Worm (Caenorhabditis elegans): Measurements from ENCODE around the gene C26E6.12.

C26E6.12 gene

DNA sequence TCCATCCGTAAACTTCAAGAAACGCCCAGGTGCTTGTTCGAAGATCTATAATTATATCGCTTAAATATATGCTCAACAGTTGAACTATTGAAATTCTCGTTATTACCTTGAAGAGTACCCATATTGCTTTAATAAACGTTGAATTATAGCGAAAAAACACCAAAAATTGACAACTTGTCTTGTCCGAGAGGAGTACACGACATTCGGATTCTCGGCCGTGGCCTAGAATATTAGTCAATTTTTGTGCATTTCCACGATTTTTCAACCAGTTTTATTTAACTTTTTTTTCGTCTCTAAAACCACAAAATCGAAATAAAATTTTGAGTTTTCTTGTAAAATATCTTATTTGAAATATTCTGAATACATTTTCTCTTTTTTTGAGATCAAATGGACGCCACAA is 19.7 kb downstream of the C26E6.12 start, which contains the start of the genes F26F4.9 and cee-1:
F26F4.9 (minus strand) TSS at position 205 of the 400 bp plus-strand sequence.
cee-1 (plus strand) TSS at position 383 of the 400 bp plus-strand sequence.
- TF ChIP-seq him-1 (tag; optimal IDR thresholded peaks at IDR 0.05): no peak
- TF ChIP-seq W03F9.2 (tag; optimal IDR thresholded peaks at IDR 0.05): peak; percentile 52

DNA sequence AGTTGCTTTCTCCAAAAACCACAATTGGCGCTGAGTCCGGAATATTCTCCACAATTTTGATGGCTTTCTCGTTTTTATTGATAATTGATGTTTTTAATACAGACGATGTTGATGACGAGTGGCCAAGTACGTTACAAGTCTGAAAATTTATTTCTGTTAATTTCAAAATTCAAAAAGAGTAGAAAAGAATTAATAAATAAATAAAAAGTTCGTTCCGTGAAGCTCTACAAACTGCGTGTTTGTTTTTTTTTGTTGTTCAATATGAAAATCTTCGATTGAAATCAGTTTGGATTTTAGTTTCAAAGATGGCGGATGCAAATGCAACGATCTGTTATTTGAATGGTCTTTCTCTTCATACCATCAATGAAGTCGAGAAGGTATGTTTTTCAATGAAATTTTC is 21.1 kb downstream of the C26E6.12 start, which contains the start of gene F26F4.2:
F26F4.2 (plus strand) TSS at position 301 of the 400 bp plus-strand sequence.
- no peak for TF ChIP-seq dao-5 (tag; optimal IDR thresholded peaks at IDR 0.05)
- TF ChIP-seq him-1 (tag; optimal IDR thresholded peaks at IDR 0.05): no peak
- TF ChIP-seq W03F9.2 (tag; optimal IDR thresholded peaks at IDR 0.05): no peak

DNA sequence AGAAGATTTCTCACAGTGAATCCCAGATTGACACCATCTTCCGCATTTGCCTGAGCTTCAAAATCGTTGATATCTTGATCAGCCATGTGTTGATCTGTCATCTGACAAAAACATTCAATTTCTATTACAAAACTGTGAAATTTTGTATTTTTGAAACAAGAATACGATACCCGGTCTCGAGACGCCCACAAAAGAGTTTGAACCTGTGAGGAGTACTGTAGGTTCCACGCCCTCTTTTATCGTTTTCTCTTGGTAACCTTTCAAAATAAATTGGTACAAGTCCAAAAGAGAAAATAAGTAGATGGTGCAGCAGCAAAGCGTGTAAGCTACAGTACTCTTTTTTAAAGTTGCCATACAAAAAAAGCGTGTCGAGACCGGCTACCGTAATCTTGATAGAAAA is 22.1 kb downstream of the C26E6.12 start, which contains the start of gene F26F4.12:
F26F4.12 (minus strand) TSS at position 101 of the 400 bp plus-strand sequence.
- TF ChIP-seq dao-5 (tag; optimal IDR thresholded peaks at IDR 0.05) (no peak), W03F9.2 (tag; optimal IDR thresholded peaks at IDR 0.05) (no peak), him-1 (tag; optimal IDR thresholded peaks at IDR 0.05) (no peak)

DNA sequence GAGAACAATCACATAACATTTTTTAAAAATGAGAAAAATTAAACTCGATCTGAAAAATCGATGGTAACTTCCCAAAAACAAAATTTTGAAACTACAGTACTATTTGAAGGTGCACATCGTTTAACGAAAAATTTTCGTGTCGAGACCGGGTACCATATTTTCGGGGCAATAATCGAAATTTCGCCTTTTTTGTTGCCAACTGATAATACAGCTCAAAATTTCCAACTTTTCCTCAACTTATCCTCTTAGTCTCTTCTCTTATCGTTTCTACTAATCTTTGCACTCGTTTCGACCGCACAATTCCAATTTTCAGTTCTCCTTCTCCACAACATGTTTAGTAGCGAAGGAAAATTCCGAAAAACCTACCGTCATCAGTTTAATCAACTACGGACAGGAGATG is 25.2 kb downstream of the C26E6.12 start, which contains the start of gene rom-1:
rom-1 (plus strand) TSS at position 301 of the 400 bp plus-strand sequence.
- no peak for TF ChIP-seq him-1 (tag; optimal IDR thresholded peaks at IDR 0.05)
- TF ChIP-seq dao-5 (tag; optimal IDR thresholded peaks at IDR 0.05): no peak
- no peak for TF ChIP-seq W03F9.2 (tag; optimal IDR thresholded peaks at IDR 0.05)

DNA sequence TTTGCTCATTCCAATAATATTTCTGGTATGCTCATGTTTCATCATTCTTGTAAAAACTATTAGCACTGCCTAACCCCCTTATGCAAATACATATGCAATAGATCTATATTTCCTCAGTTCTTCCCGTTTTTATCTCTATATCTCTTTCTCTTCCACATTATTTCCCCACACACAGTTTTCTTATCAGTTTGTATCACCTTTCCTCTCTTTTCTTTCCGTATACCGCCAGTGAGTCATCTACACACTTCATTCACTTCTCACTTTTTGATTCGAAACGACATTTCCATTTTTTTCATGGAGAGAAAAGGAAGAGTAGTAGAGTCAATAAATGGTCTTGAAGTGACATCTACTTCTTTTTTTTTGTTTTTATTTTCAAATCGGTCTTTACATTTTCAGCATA is 25.7 kb downstream of the C26E6.12 start:
- TF ChIP-seq him-1 (tag; optimal IDR thresholded peaks at IDR 0.05): no peak
- no peak for TF ChIP-seq dao-5 (tag; optimal IDR thresholded peaks at IDR 0.05)
- TF ChIP-seq W03F9.2 (tag; optimal IDR thresholded peaks at IDR 0.05): no peak

DNA sequence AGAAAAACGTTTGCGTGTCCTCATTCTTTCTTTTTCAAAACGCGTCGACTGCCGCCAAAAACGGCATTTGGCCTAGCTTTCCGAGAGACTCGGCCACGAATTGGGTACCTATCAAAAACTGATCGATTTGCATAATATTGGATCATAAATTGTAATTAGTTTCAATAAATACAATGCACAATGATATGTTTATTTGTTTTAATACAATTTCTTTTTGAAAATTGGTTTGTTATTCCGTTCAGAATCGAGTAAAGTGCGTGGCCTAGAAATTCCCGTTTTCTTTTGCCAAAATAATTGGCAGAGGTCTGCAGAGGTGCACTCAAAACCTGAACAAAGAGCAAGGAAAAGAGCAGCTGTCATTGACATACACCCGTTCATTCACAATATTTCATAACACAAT is 26.6 kb downstream of the C26E6.12 start, which contains the start of gene F26F4.8:
F26F4.8 (minus strand) TSS at position 69 of the 400 bp plus-strand sequence.
- TF ChIP-seq dao-5 (tag; optimal IDR thresholded peaks at IDR 0.05): no peak
- TF ChIP-seq him-1 (tag; optimal IDR thresholded peaks at IDR 0.05): no peak

DNA sequence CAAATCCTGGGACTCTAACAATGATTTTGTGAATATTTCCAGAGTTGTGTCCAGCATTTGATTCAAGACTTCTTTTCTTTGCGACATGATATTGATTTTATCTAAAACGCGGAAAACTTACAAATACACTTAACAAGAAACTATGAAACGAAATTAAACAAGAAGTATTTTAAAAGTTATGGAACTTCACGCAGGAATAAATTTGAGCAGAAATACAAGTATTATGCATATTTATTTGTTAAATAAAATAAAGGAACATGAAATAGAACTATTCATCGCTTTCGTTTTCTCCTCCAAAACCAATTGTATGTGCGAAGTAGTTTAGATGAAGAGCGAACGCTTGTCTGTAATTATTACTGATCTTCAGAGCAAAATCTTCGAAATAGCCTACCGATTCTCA is 28.3 kb downstream of the C26E6.12 start, which contains the start of gene kbp-2:
kbp-2 (minus strand) TSS at position 101 of the 400 bp plus-strand sequence.
- no peak for TF ChIP-seq him-1 (tag; optimal IDR thresholded peaks at IDR 0.05)
- TF ChIP-seq W03F9.2 (tag; optimal IDR thresholded peaks at IDR 0.05): no peak
- no peak for TF ChIP-seq dao-5 (tag; optimal IDR thresholded peaks at IDR 0.05)

DNA sequence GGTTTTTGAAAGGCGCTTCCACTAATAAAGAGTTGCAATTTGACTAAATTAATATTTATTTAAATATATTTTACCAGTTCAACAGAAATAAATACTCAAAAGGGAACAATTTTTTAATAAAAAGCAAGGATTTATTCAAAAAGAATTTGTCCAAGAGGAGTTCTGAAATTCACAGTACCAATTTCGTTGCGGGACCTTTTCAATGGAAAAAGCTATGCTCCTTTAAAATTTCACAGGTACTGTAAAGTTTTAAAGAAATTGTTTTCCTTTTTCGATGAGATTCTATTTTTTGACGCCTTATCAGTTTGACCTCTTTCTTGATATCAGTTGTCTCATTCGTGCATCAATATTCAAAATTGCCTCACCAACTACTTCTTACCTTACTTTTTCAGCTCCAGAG is 31.8 kb downstream of the C26E6.12 start, which contains the start of gene tag-340:
tag-340 (plus strand) TSS at position 249 of the 400 bp plus-strand sequence.
- TF ChIP-seq dao-5 (tag; optimal IDR thresholded peaks at IDR 0.05) (no peak), W03F9.2 (tag; optimal IDR thresholded peaks at IDR 0.05) (no peak)

DNA sequence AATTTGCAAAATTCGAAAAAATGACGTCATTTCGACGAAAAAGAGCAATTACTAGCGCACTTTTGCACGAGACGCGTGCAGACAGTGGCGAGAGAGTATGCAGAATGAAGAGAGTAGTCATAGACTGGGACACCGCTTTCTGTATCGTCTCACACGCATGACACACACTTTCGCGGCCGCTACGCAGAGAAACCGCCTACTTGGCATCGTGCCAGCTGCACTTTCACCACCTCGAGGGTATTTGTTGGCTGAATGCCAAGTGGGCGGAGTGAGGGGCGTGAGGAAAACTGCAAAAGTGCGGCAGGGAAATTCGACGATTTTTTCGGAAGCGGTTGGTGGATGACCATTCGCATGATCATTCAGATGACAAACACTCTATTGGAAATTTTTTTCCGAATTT is 32.3 kb downstream of the C26E6.12 start:
- TF ChIP-seq W03F9.2 (tag; optimal IDR thresholded peaks at IDR 0.05) (peak; percentile 95), him-1 (tag; optimal IDR thresholded peaks at IDR 0.05) (peak; percentile 98), dao-5 (tag; optimal IDR thresholded peaks at IDR 0.05) (no peak)

DNA sequence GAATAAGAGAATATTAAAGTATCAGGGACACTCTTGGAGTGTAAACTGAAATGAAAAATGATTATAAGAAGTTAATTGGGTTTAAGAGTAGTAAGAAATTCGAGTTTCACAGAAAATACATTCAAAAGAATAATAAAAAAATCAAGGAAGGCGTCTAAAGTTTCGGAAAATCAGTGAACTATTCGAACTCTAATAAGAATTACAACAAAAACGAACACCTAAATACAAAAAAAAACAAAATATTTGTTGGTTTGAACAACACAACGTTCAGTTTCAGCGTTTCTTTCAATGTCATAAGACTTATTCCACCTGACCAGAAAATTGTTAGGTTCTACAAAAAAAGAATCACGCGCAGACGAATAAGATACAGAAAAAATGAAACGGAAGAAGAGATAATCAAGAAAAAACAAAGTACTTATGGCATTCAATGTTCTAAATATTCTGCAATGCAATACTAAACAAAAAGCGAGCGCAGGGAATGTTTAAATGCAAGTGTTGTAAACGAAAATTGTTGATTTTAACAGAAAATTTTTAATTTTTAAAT is 32.9 kb downstream of the C26E6.12 start, which contains the start of gene nhl-2:
nhl-2 (minus strand) TSS at position 51 of the 544 bp plus-strand sequence.
- TF ChIP-seq him-1 (tag; optimal IDR thresholded peaks at IDR 0.05): no peak

DNA sequence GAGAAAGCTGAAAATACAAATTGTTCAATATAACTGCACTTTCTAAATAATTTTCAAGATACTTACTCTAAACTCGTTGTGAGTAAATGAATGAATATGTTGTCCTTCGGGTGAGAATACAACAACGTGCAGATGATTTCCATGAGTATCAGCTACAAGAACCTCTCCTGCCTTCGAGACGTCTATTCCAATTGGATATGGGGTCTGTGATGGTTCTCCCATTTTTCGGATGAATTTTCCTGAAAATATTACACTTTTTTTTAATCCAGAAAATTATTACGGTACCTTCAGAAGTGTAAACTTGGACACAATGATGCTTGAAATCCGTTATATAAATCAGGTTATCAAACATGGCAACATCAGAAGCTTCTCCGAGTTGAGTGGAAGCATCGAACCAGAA is 36.7 kb downstream of the C26E6.12 start:
- TF ChIP-seq W03F9.2 (tag; optimal IDR thresholded peaks at IDR 0.05): no peak
- TF ChIP-seq dao-5 (tag; optimal IDR thresholded peaks at IDR 0.05): no peak
- TF ChIP-seq him-1 (tag; optimal IDR thresholded peaks at IDR 0.05): no peak

DNA sequence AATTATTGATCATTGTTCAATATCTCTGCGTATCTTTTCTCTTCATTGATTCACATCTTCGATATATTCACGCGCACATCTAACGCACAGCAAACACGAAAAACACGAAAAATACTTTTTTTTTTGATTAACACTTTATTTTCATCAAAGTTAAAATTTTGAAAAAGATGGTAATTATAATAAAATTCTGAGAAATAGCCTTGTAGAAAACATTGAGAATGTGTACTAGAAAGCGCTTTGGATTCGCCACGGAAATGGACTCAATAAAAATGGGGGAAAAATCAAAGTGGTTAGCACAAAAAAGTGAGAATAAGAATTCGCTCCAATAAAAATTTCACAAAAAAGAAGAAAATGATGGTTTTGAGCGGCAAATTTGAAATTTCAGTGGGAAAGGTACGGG is 38.5 kb downstream of the C26E6.12 start, which contains the start of gene F26F4.6:
F26F4.6 (minus strand) TSS at position 101 of the 400 bp plus-strand sequence.
- TF ChIP-seq him-1 (tag; optimal IDR thresholded peaks at IDR 0.05): no peak
- no peak for TF ChIP-seq W03F9.2 (tag; optimal IDR thresholded peaks at IDR 0.05)
- TF ChIP-seq dao-5 (tag; optimal IDR thresholded peaks at IDR 0.05): no peak

DNA sequence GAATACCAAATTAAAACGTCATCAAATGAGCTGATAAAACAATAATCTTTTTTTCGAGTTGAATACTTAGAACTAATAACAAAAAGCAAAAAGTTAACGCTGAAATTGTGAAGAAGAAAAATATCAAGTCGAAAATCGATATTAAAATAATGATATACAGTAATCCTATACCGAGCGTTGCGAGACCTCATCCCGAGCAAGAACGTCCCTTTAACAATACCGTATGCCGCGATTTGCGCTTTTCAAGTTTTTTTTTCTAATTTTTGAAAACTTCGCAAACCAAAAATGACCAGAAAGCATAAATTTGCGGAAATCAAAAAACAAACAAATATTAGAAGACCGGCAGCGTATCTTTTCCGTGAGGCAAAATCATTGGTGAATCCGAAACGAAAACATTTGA is 41.1 kb downstream of the C26E6.12 start, which contains the start of gene F26F4.5:
F26F4.5 (minus strand) TSS at position 256 of the 400 bp plus-strand sequence.
- TF ChIP-seq dao-5 (tag; optimal IDR thresholded peaks at IDR 0.05) (no peak), W03F9.2 (tag; optimal IDR thresholded peaks at IDR 0.05) (no peak), him-1 (tag; optimal IDR thresholded peaks at IDR 0.05) (no peak)

DNA sequence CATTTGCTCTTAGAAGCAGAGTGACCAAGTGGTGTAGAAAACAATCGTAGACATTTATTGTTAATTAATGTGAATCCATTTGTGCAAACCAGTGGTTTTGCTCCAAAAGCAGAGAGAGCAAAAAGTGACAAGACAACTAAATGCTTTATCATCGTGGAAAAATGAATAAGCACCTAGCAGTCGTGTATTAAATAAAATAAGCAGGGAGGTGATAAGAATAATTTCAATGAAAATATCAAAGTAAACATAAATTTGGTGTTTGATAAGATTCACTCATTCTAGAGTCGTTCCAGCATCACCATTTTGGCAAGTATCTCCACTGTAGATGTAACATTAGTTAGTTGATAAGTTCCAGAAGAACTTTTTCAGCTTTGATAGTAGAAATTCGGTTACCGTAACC is 44.8 kb downstream of the C26E6.12 start, which contains the start of gene clec-6:
clec-6 (minus strand) TSS at position 154 of the 400 bp plus-strand sequence.
- TF ChIP-seq dao-5 (tag; optimal IDR thresholded peaks at IDR 0.05) (no peak), him-1 (tag; optimal IDR thresholded peaks at IDR 0.05) (no peak), W03F9.2 (tag; optimal IDR thresholded peaks at IDR 0.05) (no peak)

Data from whole organism, L4/young adult.